Worm (Caenorhabditis elegans): Measurements from ENCODE around the gene nspb-11.

ce11 chrII:12878071-12878668 is 29.0 kb upstream of the nspb-11 start, which contains the start of gene gsy-1:
- TF ChIP-seq dao-5 (tag; optimal IDR thresholded peaks at IDR 0.05), result no peak
- no peak for TF ChIP-seq him-1 (tag; optimal IDR thresholded peaks at IDR 0.05)
